Worm (Caenorhabditis elegans) whole organism, L4/young adult: Measurements from ENCODE around the gene F56C9.10.

ENCODE experiments used
- W03F9.2 ChIP-seq: fragments of 150-350 bp; optimal IDR thresholded peaks from 2 replicates; lab custom pipeline; 2014; ENCODE audit warnings: missing biosample characterization, missing genetic modification characterization
- dao-5 ChIP-seq: sonication (generic microtip); optimal IDR thresholded peaks from 2 replicates; lab custom pipeline; 2016; ENCODE audit warnings: missing genotype, missing genetic modification characterization, moderate library complexity, missing compliant biosample characterization
- him-1 ChIP-seq: sonication (generic microtip); optimal IDR thresholded peaks from 2 replicates; lab custom pipeline; 2016; ENCODE audit warnings: missing genotype, missing genetic modification reagents, missing genetic modification characterization, missing compliant biosample characterization

- TF ChIP-seq him-1 (no peak), dao-5 (no peak), W03F9.2 (tag; lab: Kevin White, UChicago) (no peak)
These were observed 3.6 kb upstream of the F56C9.10 start, which contains the start of gene kap-1 for ce11 chrIII:7338693-7339092.
